Fruit fly (Drosophila melanogaster) whole organism, wandering third instar larva: ENCODE results near the gene CG14636.
A peak's percentile ranks its signal among the peaks of the same experiment; 100 is the strongest.

ENCODE experiments used
- Abd-B ChIP-seq: fragments of >200 bp; optimal IDR thresholded peaks from 2 replicates; lab custom pipeline; 2017; ENCODE audit warnings: missing biosample characterization, missing genetic modification characterization
- CG32264 ChIP-seq: fragments of 200-800 bp; sonication (Bioruptor generic); optimal IDR thresholded peaks from 2 replicates; lab custom pipeline; 2016; ENCODE audit warnings: missing biosample characterization, missing genetic modification characterization
- CG9705 ChIP-seq: fragments of 200-800 bp; sonication (Bioruptor generic); optimal IDR thresholded peaks from 2 replicates; lab custom pipeline; 2018; ENCODE audit warnings: missing biosample characterization, mild to moderate bottlenecking, missing genetic modification characterization
- Dfd ChIP-seq: fragments of >200 bp; optimal IDR thresholded peaks from 2 replicates; lab custom pipeline; 2017; ENCODE audit warnings: missing biosample characterization, missing genetic modification characterization
- Dif ChIP-seq: fragments of 200-275, 200-300 bp; sonication (Bioruptor generic); optimal IDR thresholded peaks from 2 replicates; lab custom pipeline; 2018; ENCODE audit warnings: missing biosample characterization, missing genetic modification characterization; ENCODE audit not compliant: partially characterized antibody
- HLH106 ChIP-seq: fragments of 200-800 bp; optimal IDR thresholded peaks from 3 replicates; lab custom pipeline; 2019; ENCODE audit warnings: missing biosample characterization, mild to moderate bottlenecking, missing genetic modification characterization, moderate library complexity
- Hnf4 ChIP-seq: fragments of 200-800 bp; sonication (Bioruptor generic); optimal IDR thresholded peaks from 2 replicates; lab custom pipeline; 2016; ENCODE audit warnings: missing biosample characterization, mild to moderate bottlenecking, missing genetic modification characterization
- Hr78 ChIP-seq: fragments of >200 bp; optimal IDR thresholded peaks from 2 replicates; lab custom pipeline; 2017; ENCODE audit warnings: missing biosample characterization, missing genetic modification characterization
- Jra ChIP-seq: sonication (Bioruptor generic); optimal IDR thresholded peaks from 2 replicates; lab custom pipeline; 2016; ENCODE audit warnings: missing biosample characterization, missing genetic modification characterization
- Mio ChIP-seq: sonication (Bioruptor generic); optimal IDR thresholded peaks from 2 replicates; lab custom pipeline; 2016; ENCODE audit warnings: missing biosample characterization, missing genetic modification characterization
- Myc ChIP-seq: fragments of >200 bp; optimal IDR thresholded peaks from 2 replicates; lab custom pipeline; 2017
- N ChIP-seq: fragments of >200 bp; optimal IDR thresholded peaks from 2 replicates; lab custom pipeline; 2018; ENCODE audit warnings: missing biosample characterization, missing external identifiers, missing genetic modification characterization
- OdsH ChIP-seq: fragments of 200-800 bp; sonication (Bioruptor generic); optimal IDR thresholded peaks from 2 replicates; lab custom pipeline; 2016; ENCODE audit warnings: missing biosample characterization, mild to moderate bottlenecking, missing genetic modification characterization
- Rel ChIP-seq, 2 experiments: fragments of 200-800 bp; sonication (Bioruptor generic) in 1 of 2; optimal IDR thresholded peaks; 2 replicates in 1 of 2; 3 replicates in 1 of 2; lab custom pipeline; 2016 to 2019; ENCODE audit warnings: mild to moderate bottlenecking in 2 of 2, missing biosample characterization in 2 of 2, missing genetic modification characterization in 2 of 2, moderate library complexity in 1 of 2
- Sp1 ChIP-seq: fragments of 200-800 bp; sonication (Bioruptor generic); optimal IDR thresholded peaks from 3 replicates; lab custom pipeline; 2019; ENCODE audit warnings: missing biosample characterization, mild to moderate bottlenecking, missing genetic modification characterization, moderate library complexity
- Vsx2 ChIP-seq: fragments of 200-300, 225-300 bp; sonication (Bioruptor generic); optimal IDR thresholded peaks from 2 replicates; lab custom pipeline; 2018; ENCODE audit warnings: missing biosample characterization, missing genetic modification characterization; ENCODE audit not compliant: partially characterized antibody
- br ChIP-seq: fragments of 200-800 bp; sonication (Bioruptor generic); optimal IDR thresholded peaks from 2 replicates; lab custom pipeline; 2016; ENCODE audit warnings: missing biosample characterization, missing genetic modification characterization
- brk ChIP-seq: fragments of 200-800 bp; sonication (Bioruptor generic); optimal IDR thresholded peaks from 2 replicates; lab custom pipeline; 2016; ENCODE audit warnings: missing biosample characterization, mild to moderate bottlenecking, missing genetic modification characterization
- dl ChIP-seq, 2 experiments: fragments of 175-275, 200-275 bp in 1 of 2; fragments of 200-275 bp in 1 of 2; sonication (Bioruptor generic); optimal IDR thresholded peaks; lab custom pipeline; 2018; ENCODE audit warnings: mild to moderate bottlenecking in 2 of 2, missing biosample characterization in 2 of 2, missing genetic modification characterization in 2 of 2, moderate library complexity in 2 of 2; ENCODE audit not compliant: partially characterized antibody in 2 of 2, insufficient read depth in 1 of 2
- dmrt93B ChIP-seq: fragments of 200-800 bp; sonication (Bioruptor generic); optimal IDR thresholded peaks from 2 replicates; lab custom pipeline; 2018; ENCODE audit warnings: missing biosample characterization, mild to moderate bottlenecking, missing genetic modification characterization
- dsf ChIP-seq: sonication (Bioruptor generic); optimal IDR thresholded peaks from 2 replicates; lab custom pipeline; 2016; ENCODE audit warnings: missing biosample characterization, missing genetic modification characterization, borderline replicate concordance
- ey ChIP-seq: fragments of 200-800 bp; sonication (Bioruptor generic); optimal IDR thresholded peaks from 2 replicates; lab custom pipeline; 2016; ENCODE audit warnings: missing biosample characterization, missing genetic modification characterization
- foxo ChIP-seq, 2 experiments: fragments of 200-800 bp; sonication (Bioruptor generic); optimal IDR thresholded peaks; 2 replicates in 1 of 2; 3 replicates in 1 of 2; lab custom pipeline; 2016 to 2017; ENCODE audit warnings: missing biosample characterization in 2 of 2, missing genetic modification characterization in 2 of 2
- fru ChIP-seq: fragments of 200-800 bp; sonication (Bioruptor generic); optimal IDR thresholded peaks from 3 replicates; lab custom pipeline; 2016; ENCODE audit warnings: missing biosample characterization, mild to moderate bottlenecking, missing genetic modification characterization
- h ChIP-seq: fragments of 200-800 bp; sonication (Bioruptor generic); optimal IDR thresholded peaks from 3 replicates; lab custom pipeline; 2016; ENCODE audit warnings: missing biosample characterization, mild to moderate bottlenecking, missing genetic modification characterization
- jim ChIP-seq: fragments of 175-275, 200-325 bp; sonication (Bioruptor generic); optimal IDR thresholded peaks from 2 replicates; lab custom pipeline; 2016; ENCODE audit warnings: missing biosample characterization, mild to moderate bottlenecking, missing genetic modification characterization
- lola ChIP-seq: fragments of >200 bp; optimal IDR thresholded peaks from 2 replicates; lab custom pipeline; 2017; ENCODE audit warnings: missing biosample characterization, missing genetic modification characterization
- pan ChIP-seq: fragments of >200 bp; optimal IDR thresholded peaks from 2 replicates; lab custom pipeline; 2017
- psq ChIP-seq: fragments of 200-800 bp; sonication (Bioruptor generic); optimal IDR thresholded peaks from 3 replicates; lab custom pipeline; 2017; ENCODE audit warnings: missing biosample characterization, mild to moderate bottlenecking, missing genetic modification characterization, moderate library complexity
- rgr ChIP-seq: fragments of 200-800 bp; sonication (Bioruptor generic); optimal IDR thresholded peaks from 3 replicates; lab custom pipeline; 2016; ENCODE audit warnings: missing biosample characterization, mild to moderate bottlenecking, missing genetic modification characterization
- sv ChIP-seq: fragments of 200-800 bp; sonication (Bioruptor generic); optimal IDR thresholded peaks from 3 replicates; lab custom pipeline; 2016; ENCODE audit warnings: missing biosample characterization, missing genetic modification characterization
- tai ChIP-seq: sonication (Bioruptor generic); optimal IDR thresholded peaks from 2 replicates; lab custom pipeline; 2016; ENCODE audit warnings: missing biosample characterization, missing genetic modification characterization

Gene CG14636

dm6 chr3R:4243096-4243940 lies 28.2 kb upstream of the CG14636 start, which contains the start of gene CG34305:
Gene CG34305, minus strand, starts transcription at chr3R:4243146.
- TF ChIP-seq jim (GFP tag; lab: Kevin White, UChicago) (no peak), CG9705 (peak; percentile 38), HLH106 (tag; lab: Kevin White, UChicago) (peak; percentile 67), fru (peak; percentile 36), Abd-B (GFP tag; lab: Kevin White, UChicago) (no peak), h (GFP tag; lab: Kevin White, UChicago) (peak; percentile 61), Dfd (peak; percentile 47), ey (peak; percentile 26), psq (GFP tag; lab: Kevin White, UChicago) (peak; percentile 17), brk (GFP tag; lab: Kevin White, UChicago) (peak; percentile 37), Hnf4 (GFP tag; lab: Kevin White, UChicago) (peak; percentile 27), foxo (GFP tag; optimal IDR thresholded peaks at IDR 0.05; lab: Kevin White, UChicago) (peak in 1 of 2 experiments; percentile 53), br (peak; percentile 2), rgr (peak; percentile 48), Jra (peak; percentile 41), Rel (GFP tag; optimal IDR thresholded peaks at IDR 0.05; lab: Kevin White, UChicago) (no peak), Rel (tag; optimal IDR thresholded peaks at IDR 0.05; lab: Kevin White, UChicago) (no peak), OdsH (GFP tag; lab: Kevin White, UChicago) (peak; percentile 40), Myc (lab: Kevin White, UChicago) (no peak), Sp1 (GFP tag; lab: Kevin White, UChicago) (peak; percentile 69), pan (no peak)

dm6 chr3R:4242209-4242887 lies 27.2 kb upstream of the CG14636 start, which contains the start of gene CG14642:
Gene CG14642, minus strand, starts transcription at chr3R:4242717.
- TF ChIP-seq CG32264 (GFP tag; lab: Kevin White, UChicago), result no peak
- no peak for TF ChIP-seq Hr78 (GFP tag; lab: Kevin White, UChicago)
- no peak for TF ChIP-seq Rel (GFP tag; optimal IDR thresholded peaks at IDR 0.05; lab: Kevin White, UChicago)
- peak; percentile 47 for TF ChIP-seq Rel (tag; optimal IDR thresholded peaks at IDR 0.05; lab: Kevin White, UChicago)
- no peak for TF ChIP-seq dsf
- no peak for TF ChIP-seq pan
- no peak for TF ChIP-seq br
- TF ChIP-seq dl (GFP tag; optimal IDR thresholded peaks at IDR 0.05; lab: Kevin White, UChicago; ENCODE audit: insufficient read depth in 1 of 2, partially characterized antibody in 2 of 2), result no peak
- TF ChIP-seq Abd-B (GFP tag; lab: Kevin White, UChicago), result no peak
- TF ChIP-seq Mio, result no peak
- no peak for TF ChIP-seq Sp1 (GFP tag; lab: Kevin White, UChicago)
- no peak for TF ChIP-seq dmrt93B (GFP tag; lab: Kevin White, UChicago)
- no peak for TF ChIP-seq sv (GFP tag; lab: Kevin White, UChicago)
- TF ChIP-seq N (GFP tag; lab: Kevin White, UChicago), result no peak
- TF ChIP-seq Dfd, result peak; percentile 99
- no peak for TF ChIP-seq lola (GFP tag; lab: Kevin White, UChicago)
- TF ChIP-seq Myc (lab: Kevin White, UChicago), result no peak
- no peak for TF ChIP-seq fru

DNA sequence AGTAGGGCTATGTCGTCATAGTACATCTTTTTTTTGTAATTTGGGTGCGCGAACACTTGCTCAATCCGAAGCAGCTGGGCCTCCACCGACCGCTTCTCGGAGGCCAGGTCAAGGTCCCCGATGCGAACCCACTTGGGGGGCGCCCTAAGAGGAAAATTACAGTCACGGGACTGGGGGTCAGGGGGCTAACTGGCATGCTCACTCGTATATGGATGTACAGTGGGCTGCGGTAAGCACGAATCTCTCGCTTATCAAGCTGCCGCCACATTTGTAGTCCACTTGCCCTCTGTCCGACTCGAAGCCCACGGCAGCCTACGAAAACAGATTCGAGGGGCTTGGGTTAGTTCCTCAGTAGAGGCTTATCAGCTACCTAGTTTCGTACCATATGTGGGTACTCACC lies 26.7 kb upstream of the CG14636 start:
- no peak for TF ChIP-seq brk (GFP tag; lab: Kevin White, UChicago)
- TF ChIP-seq Dif (GFP tag; lab: Kevin White, UChicago), result no peak
- TF ChIP-seq pan, result no peak
- TF ChIP-seq Abd-B (GFP tag; lab: Kevin White, UChicago), result no peak
- TF ChIP-seq HLH106 (tag; lab: Kevin White, UChicago), result no peak
- no peak for TF ChIP-seq Vsx2 (GFP tag; lab: Kevin White, UChicago)
- TF ChIP-seq Sp1 (GFP tag; lab: Kevin White, UChicago), result no peak
- no peak for TF ChIP-seq CG9705
- no peak for TF ChIP-seq Rel (GFP tag; optimal IDR thresholded peaks at IDR 0.05; lab: Kevin White, UChicago)
- TF ChIP-seq Rel (tag; optimal IDR thresholded peaks at IDR 0.05; lab: Kevin White, UChicago), result no peak
- no peak for TF ChIP-seq jim (GFP tag; lab: Kevin White, UChicago)
- TF ChIP-seq Dfd, result no peak
- TF ChIP-seq tai (GFP tag; lab: Kevin White, UChicago), result no peak
- no peak for TF ChIP-seq lola (GFP tag; lab: Kevin White, UChicago)
- TF ChIP-seq foxo (GFP tag; optimal IDR thresholded peaks at IDR 0.05; lab: Kevin White, UChicago), result no peak
- no peak for TF ChIP-seq CG32264 (GFP tag; lab: Kevin White, UChicago)
- TF ChIP-seq OdsH (GFP tag; lab: Kevin White, UChicago), result no peak
- TF ChIP-seq dsf, result no peak
- no peak for TF ChIP-seq psq (GFP tag; lab: Kevin White, UChicago)
